Worm (Caenorhabditis elegans) whole organism, midembryonic: Measurements from ENCODE around the gene tag-153.

Experiments
- cog-1 ChIP-seq: sonication (generic microtip); optimal IDR thresholded peaks from 2 replicates; lab custom pipeline; 2016; ENCODE audit warnings: missing genetic modification characterization, missing compliant biosample characterization
- ref-1 ChIP-seq: fragments of 200-800 bp; sonication (Bioruptor generic); conservative IDR thresholded peaks from 2 replicates; pipeline ENCODE4 v1.3.6; 2022; ENCODE audit warnings: missing genetic modification reagents, missing genetic modification characterization, missing compliant biosample characterization
- tab-1 ChIP-seq: fragments of 200-800 bp; sonication (Bioruptor generic); IDR thresholded peaks from 2 replicates; pipeline ENCODE4 v1.3.6; 2022; ENCODE audit warnings: missing genetic modification characterization, missing compliant biosample characterization

DNA sequence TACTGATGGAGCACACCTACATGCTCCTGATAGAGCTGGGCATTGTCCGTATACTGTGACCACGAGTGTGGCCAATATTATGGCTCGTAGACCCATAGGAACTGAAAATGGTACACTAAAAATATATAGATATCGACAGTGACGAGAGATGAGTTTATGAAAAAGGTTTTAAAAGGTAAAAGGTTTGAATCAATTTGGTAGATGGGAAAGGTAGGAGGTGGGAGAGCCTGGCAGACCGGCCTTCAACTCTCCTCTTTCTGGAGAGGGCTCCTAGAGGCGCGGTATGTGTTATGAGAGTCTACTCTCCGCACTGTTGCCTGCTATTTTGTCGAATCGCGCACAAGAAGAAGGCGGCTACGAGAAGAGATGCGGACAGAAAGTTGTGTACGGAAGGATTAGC, 35.4 kb upstream of the tag-153 start, which contains the start of gene lron-2:
- no peak for TF ChIP-seq ref-1 (GFP tag; lab: Robert Waterston, UW)
- no peak for TF ChIP-seq tab-1 (GFP tag; lab: Robert Waterston, UW)
- TF ChIP-seq cog-1 (tag; lab: Kevin White, UChicago) = no peak
